Worm (Caenorhabditis elegans) whole organism, L1 larva: ENCODE data around the gene F10A3.12.

Experiments
- C04F5.9 ChIP-seq: sonication (generic microtip); optimal IDR thresholded peaks from 2 replicates; lab custom pipeline; 2016; ENCODE audit warnings: missing genetic modification characterization, missing compliant biosample characterization
- Y116A8C.19 ChIP-seq: sonication (generic microtip); optimal IDR thresholded peaks from 2 replicates; lab custom pipeline; 2016; ENCODE audit warnings: missing compliant biosample characterization, missing genetic modification characterization, borderline replicate concordance
- alr-1 ChIP-seq: fragments of 200-800 bp; sonication (Bioruptor generic); optimal IDR thresholded peaks from 2 replicates; lab custom pipeline; 2018; ENCODE audit warnings: borderline replicate concordance, mild to moderate bottlenecking, missing genetic modification characterization, missing compliant biosample characterization
- ceh-63 ChIP-seq: fragments of 200-800 bp; sonication (Bioruptor generic); optimal IDR thresholded peaks from 2 replicates; lab custom pipeline; 2018; ENCODE audit warnings: mild to moderate bottlenecking, missing genetic modification characterization, missing compliant biosample characterization
- ceh-88 ChIP-seq: fragments of 200-800 bp; sonication (Bioruptor generic); IDR thresholded peaks from 2 replicates; pipeline ENCODE4 v1.3.6; 2022; ENCODE audit warnings: missing genetic modification characterization, missing compliant biosample characterization
- ces-1 ChIP-seq: fragments of 150-350 bp; optimal IDR thresholded peaks from 2 replicates; lab custom pipeline; 2014; ENCODE audit warnings: missing biosample characterization, missing genetic modification reagents, missing genetic modification characterization
- efl-3 ChIP-seq: fragments of 200-800 bp; sonication (Bioruptor generic); optimal IDR thresholded peaks from 2 replicates; lab custom pipeline; 2018; ENCODE audit warnings: mild to moderate bottlenecking, missing genetic modification characterization, missing compliant biosample characterization
- egl-13 ChIP-seq: sonication (generic microtip); optimal IDR thresholded peaks from 2 replicates; lab custom pipeline; 2016; ENCODE audit warnings: missing genotype, missing genetic modification reagents, missing genetic modification characterization, missing compliant biosample characterization
- egl-27 ChIP-seq, 2 experiments: fragments of 150-350 bp in 1 of 2; sonication (generic microtip); optimal IDR thresholded peaks; 3 replicates each; lab custom pipeline; 2017 to 2018; ENCODE audit warnings: missing biosample characterization in 2 of 2, missing genetic modification characterization in 2 of 2, missing genetic modification reagents in 2 of 2
- elt-2 ChIP-seq: sonication (generic microtip); optimal IDR thresholded peaks from 2 replicates; lab custom pipeline; 2016; ENCODE audit warnings: missing genetic modification characterization, mild to moderate bottlenecking, inconsistent platforms, missing compliant biosample characterization, missing genetic modification reagents
- elt-3 ChIP-seq, 6 experiments: fragments of 150-350 bp in 1 of 6; sonication (generic microtip); optimal IDR thresholded peaks; 2 replicates each; lab custom pipeline; 2017 to 2018; ENCODE audit warnings: missing biosample characterization in 6 of 6, missing genetic modification characterization in 6 of 6, inconsistent platforms in 1 of 6
- fkh-10 ChIP-seq: sonication (generic microtip); optimal IDR thresholded peaks from 2 replicates; lab custom pipeline; 2017; ENCODE audit warnings: missing biosample characterization, missing genetic modification reagents, missing genetic modification characterization
- fos-1 ChIP-seq: fragments of 150-350 bp; optimal IDR thresholded peaks from 2 replicates; lab custom pipeline; 2014; ENCODE audit warnings: missing biosample characterization, missing genetic modification characterization
- hlh-4 ChIP-seq: sonication (generic microtip); optimal IDR thresholded peaks from 2 replicates; lab custom pipeline; 2016; ENCODE audit warnings: mild to moderate bottlenecking, missing genetic modification characterization, missing compliant biosample characterization
- hpl-2 ChIP-seq: fragments of 150-350 bp; optimal IDR thresholded peaks from 2 replicates; lab custom pipeline; 2014; ENCODE audit warnings: missing biosample characterization, missing genetic modification reagents, missing genetic modification characterization
- irx-1 ChIP-seq: sonication (generic microtip); optimal IDR thresholded peaks from 2 replicates; lab custom pipeline; 2016; ENCODE audit warnings: missing genetic modification characterization, missing compliant biosample characterization
- lin-15B ChIP-seq: fragments of 150-350 bp; sonication (generic microtip); optimal IDR thresholded peaks from 3 replicates; lab custom pipeline; 2014; ENCODE audit warnings: missing biosample characterization, missing genetic modification characterization
- lin-39 ChIP-seq: fragments of 150-350 bp; optimal IDR thresholded peaks from 2 replicates; lab custom pipeline; 2014; ENCODE audit warnings: missing biosample characterization, missing genetic modification reagents, missing genetic modification characterization
- lsy-2 ChIP-seq, 2 experiments: fragments of 150-350 bp; optimal IDR thresholded peaks; 2 replicates each; lab custom pipeline; 2014; ENCODE audit warnings: missing biosample characterization in 2 of 2, missing genetic modification characterization in 2 of 2
- mdl-1 ChIP-seq, 2 experiments: fragments of 150-350 bp; optimal IDR thresholded peaks; 2 replicates each; lab custom pipeline; 2014 to 2017; ENCODE audit warnings: missing biosample characterization in 2 of 2, missing genetic modification characterization in 2 of 2, inconsistent platforms in 1 of 2
- nhr-11 ChIP-seq: fragments of 150-350 bp; optimal IDR thresholded peaks from 2 replicates; lab custom pipeline; 2014; ENCODE audit warnings: missing biosample characterization, missing genetic modification characterization
- nhr-12 ChIP-seq: sonication (generic microtip); optimal IDR thresholded peaks from 2 replicates; lab custom pipeline; 2017; ENCODE audit warnings: missing biosample characterization, missing genetic modification characterization
- nhr-19 ChIP-seq: fragments of 200-800 bp; sonication (Bioruptor generic); conservative IDR thresholded peaks from 2 replicates; pipeline ENCODE4 v1.3.6; 2022; ENCODE audit warnings: missing genetic modification characterization, missing compliant biosample characterization
- nhr-20 ChIP-seq: sonication (generic microtip); optimal IDR thresholded peaks from 2 replicates; lab custom pipeline; 2016; ENCODE audit warnings: mild to moderate bottlenecking, missing genetic modification characterization, missing compliant biosample characterization
- nhr-237 ChIP-seq: fragments of 150-350 bp; optimal IDR thresholded peaks from 2 replicates; lab custom pipeline; 2014; ENCODE audit warnings: missing biosample characterization, missing genetic modification characterization
- nhr-28 ChIP-seq: fragments of 150-350 bp; optimal IDR thresholded peaks from 2 replicates; lab custom pipeline; 2014; ENCODE audit warnings: missing biosample characterization, missing genetic modification characterization
- nhr-90 ChIP-seq: sonication (generic microtip); optimal IDR thresholded peaks from 2 replicates; lab custom pipeline; 2016; ENCODE audit warnings: mild to moderate bottlenecking, missing genetic modification characterization, missing compliant biosample characterization; ENCODE audit not compliant: poor library complexity
- pag-3 ChIP-seq: sonication (generic microtip); optimal IDR thresholded peaks from 2 replicates; lab custom pipeline; 2017; ENCODE audit warnings: missing genetic modification characterization, mild to moderate bottlenecking, missing compliant biosample characterization, antibody characterized with exemption, borderline replicate concordance; ENCODE audit not compliant: insufficient read depth
- pqm-1 ChIP-seq: sonication (generic microtip); optimal IDR thresholded peaks from 3 replicates; lab custom pipeline; 2017; ENCODE audit warnings: missing biosample characterization, missing genetic modification characterization
- skn-1 ChIP-seq: fragments of 150-350 bp; optimal IDR thresholded peaks from 2 replicates; lab custom pipeline; 2014; ENCODE audit warnings: missing biosample characterization, missing genetic modification characterization
- sptf-1 ChIP-seq: fragments of 150-350 bp; optimal IDR thresholded peaks from 2 replicates; lab custom pipeline; 2014; ENCODE audit warnings: missing biosample characterization, missing genetic modification characterization
- sup-37 ChIP-seq: fragments of 200-800 bp; sonication (Bioruptor generic); optimal IDR thresholded peaks from 2 replicates; lab custom pipeline; 2018; ENCODE audit warnings: mild to moderate bottlenecking, missing genetic modification characterization, missing compliant biosample characterization
- tlp-1 ChIP-seq: fragments of 150-350 bp; optimal IDR thresholded peaks from 2 replicates; lab custom pipeline; 2014; ENCODE audit warnings: missing biosample characterization, missing genetic modification characterization
- unc-130 ChIP-seq: fragments of 150-350 bp; optimal IDR thresholded peaks from 2 replicates; lab custom pipeline; 2017; ENCODE audit warnings: missing biosample characterization, missing genetic modification characterization, inconsistent platforms
- unc-62 ChIP-seq: fragments of 150-350 bp; optimal IDR thresholded peaks from 2 replicates; lab custom pipeline; 2014; ENCODE audit warnings: missing biosample characterization, missing genetic modification reagents, missing genetic modification characterization

Gene F10A3.12

ce11 chrV:16148805-16149204, 15.0 kb upstream of the F10A3.12 start, which contains the start of gene F10A3.4:
F10A3.4 (plus strand) TSS chrV:16149105.
- TF ChIP-seq nhr-19 (GFP tag; lab: Robert Waterston, UW) = no peak
- no peak for TF ChIP-seq pag-3 (tag; lab: Kevin White, UChicago)
- TF ChIP-seq efl-3 (GFP tag; lab: Kevin White, UChicago) = no peak
- no peak for TF ChIP-seq alr-1 (tag; lab: Kevin White, UChicago)
- TF ChIP-seq fkh-10 (GFP tag; lab: Kevin White, UChicago) = no peak
- TF ChIP-seq fos-1 (tag; lab: Kevin White, UChicago) = no peak
- TF ChIP-seq, all 84 proteins: peak for 0

ce11 chrV:16153375-16153774, 10.4 kb upstream of the F10A3.12 start, which contains the start of gene str-254:
str-254 (minus strand) TSS chrV:16153475.
- TF ChIP-seq pqm-1 (no peak), skn-1 (tag; lab: Kevin White, UChicago) (no peak), C04F5.9 (tag; lab: Kevin White, UChicago) (no peak), fos-1 (tag; lab: Kevin White, UChicago) (no peak), egl-13 (no peak), Y116A8C.19 (tag; lab: Kevin White, UChicago) (no peak), nhr-28 (tag; lab: Kevin White, UChicago) (no peak), nhr-12 (tag; lab: Kevin White, UChicago) (no peak), nhr-20 (tag; lab: Kevin White, UChicago) (no peak), sptf-1 (tag; lab: Kevin White, UChicago) (no peak), elt-3 (tag; optimal IDR thresholded peaks at IDR 0.05; lab: Kevin White, UChicago) (no peak), mdl-1 (tag; optimal IDR thresholded peaks at IDR 0.05; lab: Kevin White, UChicago) (no peak), ceh-88 (GFP tag; lab: Robert Waterston, UW) (no peak), ces-1 (GFP tag; lab: Kevin White, UChicago) (no peak), lin-39 (tag; lab: Kevin White, UChicago) (no peak), tlp-1 (tag; lab: Kevin White, UChicago) (no peak), lsy-2 (tag; optimal IDR thresholded peaks at IDR 0.05; lab: Kevin White, UChicago) (no peak)

- no peak for TF ChIP-seq hpl-2 (GFP tag; lab: Kevin White, UChicago)
- TF ChIP-seq sup-37 (GFP tag; lab: Kevin White, UChicago) = no peak
- no peak for TF ChIP-seq nhr-19 (GFP tag; lab: Robert Waterston, UW)
- no peak for TF ChIP-seq egl-27 (tag; optimal IDR thresholded peaks at IDR 0.05; lab: Kevin White, UChicago)
- TF ChIP-seq hlh-4 (tag; lab: Kevin White, UChicago) = no peak
- no peak for TF ChIP-seq irx-1 (tag; lab: Kevin White, UChicago)
- no peak for TF ChIP-seq nhr-90 (tag; lab: Kevin White, UChicago)
- no peak for TF ChIP-seq elt-2 (tag; lab: Kevin White, UChicago)
- TF ChIP-seq nhr-20 (tag; lab: Kevin White, UChicago) = no peak
- TF ChIP-seq ceh-63 = no peak
- TF ChIP-seq unc-62 = no peak
- no peak for TF ChIP-seq lin-15B (tag; lab: Kevin White, UChicago)
- no peak for TF ChIP-seq unc-130 (tag; lab: Kevin White, UChicago)
These were observed 8.7 kb upstream of the F10A3.12 start, which contains the start of gene str-97 for ce11 chrV:16155111-16155510. str-97 (minus strand) TSS chrV:16155211.

- TF ChIP-seq nhr-237 (tag; lab: Kevin White, UChicago) (no peak), nhr-11 (tag; lab: Kevin White, UChicago) (no peak)
These were observed 5.4 kb upstream of the F10A3.12 start, which contains the start of gene str-99 for ce11 chrV:16158391-16158790. str-99 (minus strand) TSS chrV:16158491.
